Fruit fly (Drosophila melanogaster): ENCODE data around the gene CG1299.

CG1299 gene

DNA sequence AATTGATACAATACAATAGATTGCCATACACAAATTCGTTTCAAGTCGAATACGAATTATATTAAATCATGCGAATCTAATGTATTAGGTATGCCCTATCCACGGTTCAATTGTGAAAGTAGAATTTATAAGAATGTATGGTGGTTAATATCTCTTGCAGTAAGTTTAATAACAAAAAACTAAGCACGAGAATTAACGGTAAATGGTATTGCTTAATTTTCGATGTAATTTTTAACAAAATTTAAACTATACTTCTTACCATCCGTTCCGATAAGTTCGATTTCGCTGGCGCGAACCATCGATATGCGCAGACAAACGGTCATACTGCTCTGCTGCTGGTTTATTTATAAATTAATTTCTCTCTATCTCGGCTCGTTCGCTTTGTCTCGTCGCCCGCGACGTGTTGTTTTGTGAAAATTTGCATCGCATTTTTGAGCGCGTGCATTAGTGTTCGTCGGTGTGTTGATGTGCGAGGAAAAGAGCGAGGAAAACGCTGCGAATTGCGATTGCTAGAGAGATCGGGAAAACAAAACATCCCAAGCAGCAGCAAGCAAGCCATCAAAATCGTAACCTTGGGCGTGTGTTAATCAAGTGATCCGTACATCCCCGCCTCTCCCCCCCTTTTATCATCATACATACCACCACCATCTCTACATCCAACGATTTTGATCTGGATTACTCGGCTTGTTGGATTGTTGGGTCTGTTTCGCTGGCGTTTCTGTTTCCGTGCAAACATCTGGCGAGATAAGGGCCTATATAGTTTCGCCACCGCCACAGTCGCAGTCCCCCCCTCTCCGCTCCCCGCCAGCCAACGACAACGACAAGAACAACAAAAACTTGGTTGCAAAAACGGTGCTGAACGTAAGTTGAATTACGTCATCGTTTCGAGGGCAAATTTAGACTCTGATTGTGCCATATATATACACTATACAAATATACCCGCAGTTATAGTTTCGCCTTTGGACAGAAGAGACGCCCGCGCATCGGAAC lies 44.9 kb upstream of the CG1299 start, which contains the start of gene Fit1:
Gene Fit1 (plus strand): TSS at position 307 of the 990 bp plus-strand sequence.
- no peak for TF ChIP-seq CrebA (GFP tag; optimal IDR thresholded peaks at IDR 0.05; ENCODE audit: borderline replicate concordance)
- TF ChIP-seq psq (GFP tag; optimal IDR thresholded peaks at IDR 0.05): no peak
- no peak for TF ChIP-seq h (GFP tag; optimal IDR thresholded peaks at IDR 0.05)
- TF ChIP-seq Dfd (GFP tag; optimal IDR thresholded peaks at IDR 0.05): no peak
- no peak for TF ChIP-seq brk (GFP tag; optimal IDR thresholded peaks at IDR 0.05)
- no peak for TF ChIP-seq lola (GFP tag; optimal IDR thresholded peaks at IDR 0.05)
- TF ChIP-seq Dif (GFP tag; optimal IDR thresholded peaks at IDR 0.05; ENCODE audit: partially characterized antibody): no peak
- no peak for TF ChIP-seq N (GFP tag; optimal IDR thresholded peaks at IDR 0.05)
- no peak for TF ChIP-seq foxo (GFP tag; optimal IDR thresholded peaks at IDR 0.05)
- TF ChIP-seq Hnf4 (GFP tag; optimal IDR thresholded peaks at IDR 0.05): no peak
- TF ChIP-seq woc (GFP tag; optimal IDR thresholded peaks at IDR 0.05): no peak
- no peak for TF ChIP-seq Hr78 (GFP tag; optimal IDR thresholded peaks at IDR 0.05)
- TF ChIP-seq Rel (GFP tag; optimal IDR thresholded peaks at IDR 0.05): no peak
- peak; percentile 55 for TF ChIP-seq Rel (tag; optimal IDR thresholded peaks at IDR 0.05)
- no peak for TF ChIP-seq GATAd (GFP tag; optimal IDR thresholded peaks at IDR 0.05)
- peak; percentile 23 for TF ChIP-seq br (GFP tag; optimal IDR thresholded peaks at IDR 0.05)
- TF ChIP-seq Vsx2 (GFP tag; optimal IDR thresholded peaks at IDR 0.05; ENCODE audit: partially characterized antibody): no peak
- TF ChIP-seq rgr (GFP tag; optimal IDR thresholded peaks at IDR 0.05): no peak
- peak; percentile 12 for TF ChIP-seq Sp1 (GFP tag; optimal IDR thresholded peaks at IDR 0.05)

DNA sequence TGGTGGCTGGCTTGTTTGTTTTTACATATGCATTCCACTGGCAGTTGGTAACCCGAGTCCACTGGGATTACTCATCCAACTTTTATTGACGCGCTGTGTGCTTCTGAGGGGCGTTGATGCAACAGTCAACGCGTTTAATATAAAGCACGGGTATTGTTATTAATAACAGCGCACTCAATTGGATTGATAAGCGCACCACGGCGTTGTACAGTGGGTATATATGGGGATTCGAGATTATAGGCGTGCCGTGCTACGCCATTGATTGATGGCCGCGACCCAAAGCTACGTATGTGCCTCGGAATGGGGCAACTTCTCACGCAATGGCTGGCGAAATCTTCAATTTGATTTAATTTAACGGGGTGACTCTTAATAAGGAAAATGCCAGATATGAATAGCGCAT lies 41.4 kb upstream of the CG1299 start:
- TF ChIP-seq CG32264 (GFP tag; optimal IDR thresholded peaks at IDR 0.05) (no peak), Rel (GFP tag; optimal IDR thresholded peaks at IDR 0.05) (peak; percentile 32), Rel (tag; optimal IDR thresholded peaks at IDR 0.05) (peak; percentile 6), Jra (GFP tag; optimal IDR thresholded peaks at IDR 0.05) (peak; percentile 42), woc (GFP tag; optimal IDR thresholded peaks at IDR 0.05) (no peak)

DNA sequence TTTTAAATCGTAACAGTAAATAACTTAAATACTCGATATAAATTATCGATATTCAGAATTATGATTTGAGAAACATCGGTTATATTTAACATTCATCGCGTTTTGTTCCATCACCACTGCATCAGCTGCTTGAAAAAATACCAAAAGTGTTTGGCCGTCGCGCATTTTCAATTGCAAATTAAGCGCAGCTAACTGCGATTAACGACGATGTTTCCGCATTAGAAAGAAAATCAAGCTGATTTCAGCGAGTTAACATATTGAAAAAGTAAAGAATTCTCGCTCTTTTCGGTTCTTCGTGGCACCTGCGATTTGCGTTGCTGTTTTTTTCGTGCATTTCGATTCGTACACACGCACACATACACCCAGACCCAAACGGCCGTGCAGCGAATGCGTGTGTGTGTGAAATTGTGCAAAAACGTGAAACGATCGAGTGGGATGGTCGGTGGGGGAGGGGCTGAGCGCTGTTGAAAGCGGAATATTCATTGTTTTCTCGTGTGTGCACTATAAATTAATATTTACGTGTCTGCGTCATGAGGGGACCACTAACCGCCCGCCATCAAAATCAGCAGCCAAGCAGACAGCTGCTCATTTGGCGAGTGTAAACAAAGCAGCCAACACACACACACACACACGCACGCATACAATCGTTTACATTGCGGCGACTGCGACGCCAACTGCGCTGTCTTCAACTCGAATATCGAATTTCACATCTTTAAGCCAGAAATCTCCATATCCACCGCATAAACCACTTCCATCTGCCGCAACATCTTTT lies 40.2 kb upstream of the CG1299 start, which contains the start of gene Ack:
Gene Ack (plus strand): TSS at position 115 of the 772 bp plus-strand sequence.
- TF ChIP-seq Myc (optimal IDR thresholded peaks at IDR 0.05) (no peak), Hr78 (GFP tag; optimal IDR thresholded peaks at IDR 0.05) (peak; percentile 35), brk (GFP tag; optimal IDR thresholded peaks at IDR 0.05) (no peak), N (GFP tag; optimal IDR thresholded peaks at IDR 0.05) (peak; percentile 72)

DNA sequence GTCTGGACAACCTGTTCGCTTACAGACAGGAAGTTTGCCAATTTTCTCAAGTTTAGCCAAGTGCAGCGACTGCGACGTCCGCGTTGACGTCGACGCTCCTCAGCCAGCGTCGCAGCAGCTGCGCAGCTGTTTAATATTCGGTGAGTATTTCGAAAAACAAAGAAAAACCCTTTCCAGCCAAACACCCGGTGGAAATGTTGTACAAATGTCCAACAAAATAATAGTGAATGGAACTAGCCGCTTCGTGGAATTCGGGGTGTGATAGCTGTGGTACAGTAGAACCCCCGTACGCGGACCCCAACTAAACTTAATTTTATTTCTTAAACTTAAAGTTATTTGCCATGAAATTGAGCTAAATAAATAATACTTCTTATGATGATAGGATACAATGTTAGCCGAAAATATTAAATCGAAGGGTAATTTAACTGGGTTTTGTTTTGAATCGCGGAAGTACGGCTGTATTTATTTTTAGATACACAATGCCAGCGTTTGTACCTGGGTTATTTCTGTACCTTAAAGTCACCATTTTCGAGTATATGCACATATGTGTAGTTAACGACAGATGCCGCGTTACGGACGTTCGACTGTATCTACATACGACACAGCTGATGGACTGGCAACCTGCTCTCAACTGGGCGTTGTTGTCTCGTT lies 39.5 kb upstream of the CG1299 start:
- TF ChIP-seq Sp1 (GFP tag; optimal IDR thresholded peaks at IDR 0.05) (peak; percentile 26), HLH106 (tag; optimal IDR thresholded peaks at IDR 0.05) (peak; percentile 28), OdsH (GFP tag; optimal IDR thresholded peaks at IDR 0.05) (no peak), Rel (GFP tag; optimal IDR thresholded peaks at IDR 0.05) (no peak), Rel (tag; optimal IDR thresholded peaks at IDR 0.05) (no peak), CG32264 (GFP tag; optimal IDR thresholded peaks at IDR 0.05) (no peak), rgr (GFP tag; optimal IDR thresholded peaks at IDR 0.05) (peak; percentile 36), dsf (GFP tag; optimal IDR thresholded peaks at IDR 0.05; ENCODE audit: borderline replicate concordance) (no peak), CrebA (GFP tag; optimal IDR thresholded peaks at IDR 0.05; ENCODE audit: borderline replicate concordance) (no peak), fru (GFP tag; optimal IDR thresholded peaks at IDR 0.05) (peak; percentile 59), Myc (optimal IDR thresholded peaks at IDR 0.05) (no peak), Jra (GFP tag; optimal IDR thresholded peaks at IDR 0.05) (peak; percentile 21), lola (GFP tag; optimal IDR thresholded peaks at IDR 0.05) (no peak), br (GFP tag; optimal IDR thresholded peaks at IDR 0.05) (peak; percentile 44), foxo (GFP tag; optimal IDR thresholded peaks at IDR 0.05) (peak in 1 of 2 experiments; percentile 27), woc (GFP tag; optimal IDR thresholded peaks at IDR 0.05) (peak; percentile 28), Dif (GFP tag; optimal IDR thresholded peaks at IDR 0.05; ENCODE audit: partially characterized antibody) (no peak), jim (GFP tag; optimal IDR thresholded peaks at IDR 0.05) (no peak), sv (GFP tag; optimal IDR thresholded peaks at IDR 0.05) (peak; percentile 67), pan (optimal IDR thresholded peaks at IDR 0.05) (no peak), tai (GFP tag; optimal IDR thresholded peaks at IDR 0.05) (no peak), Hr83 (GFP tag; optimal IDR thresholded peaks at IDR 0.05; ENCODE audit: poor library complexity, severe bottlenecking) (no peak), N (GFP tag; optimal IDR thresholded peaks at IDR 0.05) (no peak), Hr78 (GFP tag; optimal IDR thresholded peaks at IDR 0.05) (no peak), usp (GFP tag; optimal IDR thresholded peaks at IDR 0.05) (no peak), dmrt93B (GFP tag; optimal IDR thresholded peaks at IDR 0.05) (peak; percentile 2), GATAd (GFP tag; optimal IDR thresholded peaks at IDR 0.05) (no peak), dl (GFP tag; optimal IDR thresholded peaks at IDR 0.05; ENCODE audit: insufficient read depth in 1 of 2, partially characterized antibody in 2 of 2) (no peak), psq (GFP tag; optimal IDR thresholded peaks at IDR 0.05) (peak; percentile 27), h (GFP tag; optimal IDR thresholded peaks at IDR 0.05) (peak; percentile 46), brk (GFP tag; optimal IDR thresholded peaks at IDR 0.05) (no peak), CG9705 (GFP tag; optimal IDR thresholded peaks at IDR 0.05) (no peak), sage (GFP tag; optimal IDR thresholded peaks at IDR 0.05) (no peak)

Data from whole organism, wandering third instar larva.